Fruit fly (Drosophila melanogaster): ENCODE measurements around the gene vig.
A peak's percentile ranks its signal among the peaks of the same experiment; 100 is the strongest.

vig gene

DNA sequence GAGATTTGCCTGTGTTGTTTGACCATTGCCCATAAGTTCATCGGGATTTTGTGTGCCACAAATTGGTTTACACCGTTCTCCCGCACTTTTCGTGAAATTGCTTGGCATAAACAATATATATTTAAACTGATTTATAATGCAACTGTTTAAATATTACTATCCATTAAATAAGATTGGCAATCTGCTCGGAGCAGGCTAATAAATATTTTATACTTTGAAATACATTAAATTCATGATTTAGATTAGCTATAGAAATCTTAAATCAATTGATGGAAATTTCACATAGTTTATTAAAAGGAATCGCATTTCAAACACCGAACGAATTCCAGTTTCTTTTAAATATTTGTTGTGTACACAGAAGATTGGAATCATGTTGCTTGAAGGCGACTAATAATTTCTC lies 4.0 kb downstream of the vig start (continued):
- TF ChIP-seq CG17361 (GFP tag; IDR thresholded peaks at IDR 0.05): 0 out of 3 replicates have a peak, but pooled peaks have one; percentile 16
- TF ChIP-seq CG7963 (GFP tag; IDR thresholded peaks at IDR 0.05; ENCODE audit: partially characterized antibody): no peak
- peak; percentile 24 for TF ChIP-seq dmrt99B (tag; optimal IDR thresholded peaks at IDR 0.05)
- peak; percentile 24 for TF ChIP-seq CG7556 (GFP tag; optimal IDR thresholded peaks at IDR 0.05)
- peak; percentile 52 for TF ChIP-seq grau (tag; optimal IDR thresholded peaks at IDR 0.05)
- no peak for TF ChIP-seq Camta (GFP tag; optimal IDR thresholded peaks at IDR 0.05)
- TF ChIP-seq CG12659 (GFP tag; optimal IDR thresholded peaks at IDR 0.05): peak; percentile 7
- TF ChIP-seq Hr51 (GFP tag; optimal IDR thresholded peaks at IDR 0.05): peak in 1 of 2 experiments; percentile 50
- TF ChIP-seq D19B (GFP tag; optimal IDR thresholded peaks at IDR 0.05): no peak
- no peak for TF ChIP-seq ind (GFP tag; optimal IDR thresholded peaks at IDR 0.05)
- peak; percentile 24 for TF ChIP-seq PHDP (tag; optimal IDR thresholded peaks at IDR 0.05)
- peak; percentile 13 for TF ChIP-seq CG9437 (GFP tag; optimal IDR thresholded peaks at IDR 0.05)
- TF ChIP-seq Atf-2 (GFP tag; optimal IDR thresholded peaks at IDR 0.05): no peak
- peak; percentile 18 for TF ChIP-seq vfl (GFP tag; optimal IDR thresholded peaks at IDR 0.05)
- no peak for TF ChIP-seq CHES-1-like (GFP tag; optimal IDR thresholded peaks at IDR 0.05)
- peak; percentile 38 for TF ChIP-seq Sox102F (GFP tag; optimal IDR thresholded peaks at IDR 0.05)
- TF ChIP-seq CG2678 (tag; optimal IDR thresholded peaks at IDR 0.05): peak; percentile 24
- no peak for TF ChIP-seq CG31441 (GFP tag; IDR thresholded peaks at IDR 0.05)
- no peak for TF ChIP-seq NK7.1 (GFP tag; optimal IDR thresholded peaks at IDR 0.05)
- peak; percentile 15 for TF ChIP-seq CG8388 (GFP tag; optimal IDR thresholded peaks at IDR 0.05)
- TF ChIP-seq CG13424 (tag; optimal IDR thresholded peaks at IDR 0.05): peak; percentile 45
- no peak for TF ChIP-seq seq (GFP tag; IDR thresholded peaks at IDR 0.05)
- TF ChIP-seq CG8924 (tag; optimal IDR thresholded peaks at IDR 0.05): peak; percentile 1

DNA sequence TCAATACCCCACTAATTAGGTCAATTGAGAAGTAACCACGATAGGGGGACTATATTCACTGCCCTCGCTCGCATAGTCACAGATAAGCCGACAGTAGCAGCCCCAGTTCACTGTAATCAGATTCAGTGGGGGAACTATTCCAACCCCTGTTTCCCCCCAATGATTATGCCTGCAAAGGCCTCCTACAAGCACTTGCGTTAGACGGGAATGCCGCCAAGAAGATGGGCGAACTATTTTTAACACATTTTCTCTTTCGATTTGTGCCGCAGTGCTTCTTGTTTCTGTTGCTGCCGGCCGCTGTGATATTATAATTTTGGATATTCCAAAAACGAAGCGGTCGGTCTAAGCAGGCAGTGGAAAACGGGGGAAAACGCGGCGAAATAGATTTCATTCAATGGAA lies 4.5 kb downstream of the vig start:
- TF ChIP-seq CG9817 (tag; optimal IDR thresholded peaks at IDR 0.05) (no peak), ci (GFP tag; IDR thresholded peaks at IDR 0.05) (peak; percentile 54; the same call in 1 of the 3 replicates), caup (GFP tag; optimal IDR thresholded peaks at IDR 0.05; ENCODE audit: severe bottlenecking) (no peak), z (GFP tag; IDR thresholded peaks at IDR 0.05) (no peak), CG12744 (GFP tag; optimal IDR thresholded peaks at IDR 0.05) (no peak), CG7372 (GFP tag; IDR thresholded peaks at IDR 0.05) (no peak), Vsx1 (GFP tag; optimal IDR thresholded peaks at IDR 0.05) (peak; percentile 77), Med (GFP tag) (peak; percentile 74), Hsf (GFP tag; optimal IDR thresholded peaks at IDR 0.05) (no peak), Abd-B (GFP tag; optimal IDR thresholded peaks at IDR 0.05) (no peak), grau (tag; optimal IDR thresholded peaks at IDR 0.05) (no peak), cwo (GFP tag; optimal IDR thresholded peaks at IDR 0.05) (peak; percentile 17), Meics (GFP tag; optimal IDR thresholded peaks at IDR 0.05) (no peak), hb (GFP tag; IDR thresholded peaks at IDR 0.05; ENCODE audit: partially characterized antibody) (no peak), mirr (GFP tag; optimal IDR thresholded peaks at IDR 0.05) (peak; percentile 85), CG34376 (GFP tag; optimal IDR thresholded peaks at IDR 0.05) (peak; percentile 34), pros (GFP tag; optimal IDR thresholded peaks at IDR 0.05) (peak; percentile 26), CG8944 (GFP tag; optimal IDR thresholded peaks at IDR 0.05) (no peak), Awh (GFP tag; IDR thresholded peaks at IDR 0.05) (no peak), CG10543 (GFP tag; optimal IDR thresholded peaks at IDR 0.05) (peak; percentile 62), ftz-f1 (GFP tag; optimal IDR thresholded peaks at IDR 0.05) (peak; percentile 22), zen2 (GFP tag; IDR thresholded peaks at IDR 0.05; ENCODE audit: partially characterized antibody) (no peak), Adf1 (GFP tag; IDR thresholded peaks at IDR 0.05) (peak; percentile 22; the same call in 1 of the 2 replicates), Hmx (GFP tag; optimal IDR thresholded peaks at IDR 0.05) (no peak), tin (GFP tag; optimal IDR thresholded peaks at IDR 0.05) (no peak), crol (GFP tag; IDR thresholded peaks at IDR 0.05) (peak; percentile 95), CG15011 (GFP tag; optimal IDR thresholded peaks at IDR 0.05) (no peak), CG11560 (tag; IDR thresholded peaks at IDR 0.05) (no peak), CG2202 (tag; optimal IDR thresholded peaks at IDR 0.05) (no peak)

All from whole organism, embryonic.